Worm (Caenorhabditis elegans) whole organism, midembryonic: Measurements from ENCODE around the gene bath-5.

ENCODE experiments used
- T22C8.4 ChIP-seq: fragments of 200-800 bp; sonication (Bioruptor generic); IDR thresholded peaks from 2 replicates; pipeline ENCODE4 v1.3.6; 2022; ENCODE audit warnings: missing genetic modification characterization, missing compliant biosample characterization
- cog-1 ChIP-seq: sonication (generic microtip); optimal IDR thresholded peaks from 2 replicates; lab custom pipeline; 2016; ENCODE audit warnings: missing genetic modification characterization, missing compliant biosample characterization
- flt-1 ChIP-seq: fragments of 200-800 bp; sonication (Bioruptor generic); IDR thresholded peaks from 2 replicates; pipeline ENCODE4 v1.3.6; 2022; ENCODE audit warnings: missing genetic modification characterization, missing compliant biosample characterization
- med-1 ChIP-seq: sonication (generic microtip); optimal IDR thresholded peaks from 2 replicates; lab custom pipeline; 2017; ENCODE audit warnings: missing genetic modification characterization, mild to moderate bottlenecking, missing compliant biosample characterization, antibody characterized with exemption, missing genetic modification reagents; ENCODE audit not compliant: insufficient read depth
- ref-1 ChIP-seq: fragments of 200-800 bp; sonication (Bioruptor generic); conservative IDR thresholded peaks from 2 replicates; pipeline ENCODE4 v1.3.6; 2022; ENCODE audit warnings: missing genetic modification reagents, missing genetic modification characterization, missing compliant biosample characterization
- tab-1 ChIP-seq: fragments of 200-800 bp; sonication (Bioruptor generic); IDR thresholded peaks from 2 replicates; pipeline ENCODE4 v1.3.6; 2022; ENCODE audit warnings: missing genetic modification characterization, missing compliant biosample characterization
- ztf-23 ChIP-seq: fragments of 200-800 bp; sonication (Bioruptor generic); IDR thresholded peaks from 2 replicates; pipeline ENCODE4 v1.3.6; 2022; ENCODE audit warnings: missing genetic modification reagents, missing genetic modification characterization, missing compliant biosample characterization
- ztf-29 ChIP-seq: fragments of 200-800 bp; sonication (Bioruptor generic); IDR thresholded peaks from 2 replicates; pipeline ENCODE4 v1.3.6; 2022; ENCODE audit warnings: missing genetic modification reagents, missing genetic modification characterization, missing compliant biosample characterization

DNA sequence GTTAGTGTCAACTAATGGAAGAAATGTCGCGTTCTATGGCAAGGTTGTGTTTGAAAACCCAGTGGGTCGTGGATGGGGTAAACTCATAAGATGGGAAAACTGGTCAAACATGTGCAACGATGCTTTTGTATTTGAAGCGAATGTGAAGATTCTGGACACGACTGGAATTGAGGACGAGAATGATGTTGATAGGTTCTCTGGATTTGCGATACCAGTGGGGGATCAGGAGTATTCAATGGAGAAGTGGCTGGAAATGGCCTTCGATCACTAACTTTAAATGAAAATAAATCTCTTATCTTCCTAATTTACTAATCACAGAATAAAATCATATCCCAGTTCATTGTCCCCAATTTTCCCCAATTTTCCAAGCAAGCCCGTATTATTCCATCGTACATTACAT lies 20.6 kb downstream of the bath-5 start:
- TF ChIP-seq cog-1 (tag; lab: Kevin White, UChicago) (no peak), med-1 (no peak), ztf-29 (GFP tag; lab: Robert Waterston, UW) (no peak), ztf-23 (GFP tag; lab: Robert Waterston, UW) (no peak), ref-1 (GFP tag; lab: Robert Waterston, UW) (no peak), tab-1 (GFP tag; lab: Robert Waterston, UW) (no peak), T22C8.4 (GFP tag; lab: Robert Waterston, UW) (no peak), flt-1 (GFP tag; lab: Robert Waterston, UW) (no peak)
